Fruit fly (Drosophila melanogaster) whole organism, embryonic: Measurements from ENCODE around the gene boil.

ENCODE experiments used
- Atf-2 ChIP-seq: fragments of 200-800 bp; sonication (Bioruptor generic); optimal IDR thresholded peaks from 2 replicates; lab custom pipeline; 2016; ENCODE audit warnings: missing biosample characterization, missing genetic modification characterization
- CG11085 ChIP-seq: fragments of 200-800 bp; sonication (Bioruptor generic); IDR thresholded peaks from 2 replicates; pipeline ENCODE4 v1.3.6; 2022; ENCODE audit warnings: missing biosample characterization, missing genetic modification characterization
- CG11723 ChIP-seq: fragments of 200-800 bp; sonication (Bioruptor generic); optimal IDR thresholded peaks from 2 replicates; lab custom pipeline; 2017; ENCODE audit warnings: missing biosample characterization, mild to moderate bottlenecking, missing genetic modification characterization
- CG14860 ChIP-seq: fragments of 200-800 bp; sonication (Bioruptor generic); IDR thresholded peaks from 3 replicates; pipeline ENCODE4 v1.3.6; 2022; ENCODE audit warnings: missing biosample characterization, missing genetic modification characterization; ENCODE audit not compliant: partially characterized antibody
- CG2116 ChIP-seq: fragments of 200-800 bp; sonication (Bioruptor generic); optimal IDR thresholded peaks from 3 replicates; lab custom pipeline; 2018; ENCODE audit warnings: missing biosample characterization, mild to moderate bottlenecking, missing genetic modification characterization
- CG3847 ChIP-seq: fragments of 200-800 bp; sonication (Bioruptor generic); IDR thresholded peaks from 2 replicates; pipeline ENCODE4 v1.3.6; 2022; ENCODE audit warnings: missing biosample characterization, missing genetic modification characterization
- CG4328 ChIP-seq: fragments of 200-800 bp; sonication (Bioruptor generic); optimal IDR thresholded peaks from 3 replicates; lab custom pipeline; 2017; ENCODE audit warnings: missing biosample characterization, missing genetic modification reagents, missing genetic modification characterization
- CG4360 ChIP-seq: fragments of 200-800 bp; sonication (Bioruptor generic); IDR thresholded peaks from 2 replicates; pipeline ENCODE4 v1.3.6; 2022; ENCODE audit warnings: missing biosample characterization, missing genetic modification characterization
- CG4730 ChIP-seq: fragments of 200-800 bp; sonication (Bioruptor generic); IDR thresholded peaks from 2 replicates; pipeline ENCODE4 v1.3.6; 2022; ENCODE audit warnings: missing biosample characterization, missing genetic modification characterization
- CG5953 ChIP-seq: fragments of 200-800 bp; sonication (Bioruptor generic); IDR thresholded peaks from 2 replicates; pipeline ENCODE4 v1.3.6; 2022; ENCODE audit warnings: missing biosample characterization, missing genetic modification characterization
- CG6272 ChIP-seq: fragments of 200-800 bp; sonication (Bioruptor generic); IDR thresholded peaks from 2 replicates; pipeline ENCODE4 v1.3.6; 2022; ENCODE audit warnings: missing biosample characterization, missing genetic modification characterization
- CG7372 ChIP-seq: fragments of 200-800 bp; sonication (Bioruptor generic); IDR thresholded peaks from 2 replicates; pipeline ENCODE4 v1.3.6; 2022; ENCODE audit warnings: missing biosample characterization, missing genetic modification characterization
- CG8290 ChIP-seq, 3 experiments: fragments of 200-800 bp; sonication (Bioruptor generic); optimal IDR thresholded peaks; 2 replicates each; lab custom pipeline; 2016 to 2019; ENCODE audit warnings: missing biosample characterization in 3 of 3, missing genetic modification characterization in 3 of 3, mild to moderate bottlenecking in 2 of 3, moderate library complexity in 1 of 3
- CG9437 ChIP-seq: fragments of 200-800 bp; sonication (Bioruptor generic); optimal IDR thresholded peaks from 2 replicates; lab custom pipeline; 2018; ENCODE audit warnings: missing biosample characterization, mild to moderate bottlenecking, missing genetic modification characterization
- CoRest ChIP-seq: fragments of 200-800 bp; sonication (Bioruptor generic); optimal IDR thresholded peaks from 3 replicates; lab custom pipeline; 2018; ENCODE audit warnings: missing biosample characterization, mild to moderate bottlenecking, missing genetic modification characterization, moderate library complexity
- Doc2 ChIP-seq: fragments of 200-800 bp; sonication (Bioruptor generic); IDR thresholded peaks from 2 replicates; pipeline ENCODE4 v1.3.6; 2022; ENCODE audit warnings: missing biosample characterization, missing genetic modification characterization
- Eip74EF ChIP-seq, 2 experiments: fragments of 200-800 bp in 1 of 2; fragments of >200 bp in 1 of 2; sonication (Bioruptor generic) in 1 of 2; optimal IDR thresholded peaks; 2 replicates each; lab custom pipeline; 2017 to 2019; ENCODE audit warnings: missing biosample characterization in 2 of 2, missing genetic modification characterization in 2 of 2, mild to moderate bottlenecking in 1 of 2, moderate library complexity in 1 of 2
- Ets65A ChIP-seq: fragments of 200-800 bp; sonication (Bioruptor generic); peaks from one replicate; lab custom pipeline; 2016; ENCODE audit warnings: missing biosample characterization, missing genetic modification characterization
- H15 ChIP-seq: fragments of 200-800 bp; sonication (Bioruptor generic); IDR thresholded peaks from 3 replicates; pipeline ENCODE4 v1.3.6; 2022; ENCODE audit warnings: missing biosample characterization, missing genetic modification characterization
- HLH3B ChIP-seq: fragments of 200-800 bp; sonication (Bioruptor generic); IDR thresholded peaks from 2 replicates; pipeline ENCODE4 v1.3.6; 2022; ENCODE audit warnings: missing biosample characterization, missing genetic modification characterization
- Hand ChIP-seq: fragments of 200-800 bp; sonication (Bioruptor generic); optimal IDR thresholded peaks from 2 replicates; lab custom pipeline; 2017; ENCODE audit warnings: mild to moderate bottlenecking, missing biosample characterization, missing genetic modification reagents, missing genetic modification characterization
- Hr51 ChIP-seq, 2 experiments: fragments of 200-800 bp; sonication (Bioruptor generic); optimal IDR thresholded peaks; 2 replicates in 1 of 2; 3 replicates in 1 of 2; lab custom pipeline; 2016 to 2018; ENCODE audit warnings: missing biosample characterization in 2 of 2, missing genetic modification characterization in 2 of 2, mild to moderate bottlenecking in 1 of 2, moderate library complexity in 1 of 2
- Lhr ChIP-seq: fragments of 200-800 bp; sonication (Bioruptor generic); optimal IDR thresholded peaks from 3 replicates; lab custom pipeline; 2017; ENCODE audit warnings: mild to moderate bottlenecking, missing biosample characterization, missing genetic modification reagents, missing genetic modification characterization
- MTF-1 ChIP-seq: fragments of 200-800 bp; sonication (Bioruptor generic); optimal IDR thresholded peaks from 2 replicates; lab custom pipeline; 2018; ENCODE audit warnings: missing biosample characterization, mild to moderate bottlenecking, missing genetic modification characterization, borderline replicate concordance
- Meics ChIP-seq: fragments of 200-800 bp; sonication (Bioruptor generic); optimal IDR thresholded peaks from 2 replicates; lab custom pipeline; 2017; ENCODE audit warnings: missing biosample characterization, mild to moderate bottlenecking, missing genetic modification characterization
- PHDP ChIP-seq: fragments of 200-800 bp; sonication (Bioruptor generic); optimal IDR thresholded peaks from 3 replicates; lab custom pipeline; 2018; ENCODE audit warnings: missing biosample characterization, mild to moderate bottlenecking, missing genetic modification characterization, moderate library complexity
- Ptx1 ChIP-seq: fragments of 200-800 bp; sonication (Bioruptor generic); IDR thresholded peaks from 2 replicates; pipeline ENCODE4 v1.3.6; 2022; ENCODE audit warnings: missing biosample characterization, missing genetic modification characterization
- Sox102F ChIP-seq: fragments of 200-800 bp; sonication (Bioruptor generic); optimal IDR thresholded peaks from 2 replicates; lab custom pipeline; 2018; ENCODE audit warnings: missing biosample characterization, mild to moderate bottlenecking, missing genetic modification characterization, moderate library complexity
- ab ChIP-seq: fragments of 200-800 bp; sonication (Bioruptor generic); optimal IDR thresholded peaks from 2 replicates; lab custom pipeline; 2016; ENCODE audit warnings: missing biosample characterization, missing genetic modification characterization
- aop ChIP-seq: fragments of 200-800 bp; sonication (Bioruptor generic); IDR thresholded peaks from 2 replicates; pipeline ENCODE4 v1.3.6; 2022; ENCODE audit warnings: missing biosample characterization, missing genetic modification characterization
- da ChIP-seq: fragments of 200-800 bp; sonication (Bioruptor generic); optimal IDR thresholded peaks from 2 replicates; lab custom pipeline; 2016; ENCODE audit warnings: missing biosample characterization, missing genetic modification characterization
- en ChIP-seq: fragments of 200-800 bp; sonication (Bioruptor generic); optimal IDR thresholded peaks from 2 replicates; lab custom pipeline; 2016; ENCODE audit warnings: missing biosample characterization, missing genetic modification characterization
- fru ChIP-seq: fragments of >200 bp; optimal IDR thresholded peaks from 2 replicates; lab custom pipeline; 2017
- gem ChIP-seq: fragments of 200-800 bp; sonication (Bioruptor generic); optimal IDR thresholded peaks from 2 replicates; lab custom pipeline; 2019; ENCODE audit warnings: missing biosample characterization, mild to moderate bottlenecking, missing genetic modification characterization, moderate library complexity
- gsb-n ChIP-seq: fragments of 200-800 bp; sonication (Bioruptor generic); optimal IDR thresholded peaks from 3 replicates; lab custom pipeline; 2018; ENCODE audit warnings: missing biosample characterization, mild to moderate bottlenecking, missing genetic modification characterization
- ind ChIP-seq: fragments of 200-800 bp; sonication (Bioruptor generic); optimal IDR thresholded peaks from 3 replicates; lab custom pipeline; 2016; ENCODE audit warnings: missing biosample characterization, missing genetic modification characterization
- lab ChIP-seq: fragments of 200-800 bp; sonication (Bioruptor generic); optimal IDR thresholded peaks from 3 replicates; lab custom pipeline; 2017; ENCODE audit warnings: missing biosample characterization, missing genetic modification characterization, mild to moderate bottlenecking, moderate library complexity, missing genetic modification reagents
- mld ChIP-seq: fragments of 200-800 bp; sonication (Bioruptor generic); IDR thresholded peaks from 3 replicates; pipeline ENCODE4 v1.3.6; 2022; ENCODE audit warnings: missing biosample characterization, missing genetic modification characterization; ENCODE audit not compliant: partially characterized antibody
- nom ChIP-seq: fragments of 200-800 bp; sonication (Bioruptor generic); optimal IDR thresholded peaks from 2 replicates; lab custom pipeline; 2017; ENCODE audit warnings: missing biosample characterization, missing genetic modification characterization, mild to moderate bottlenecking, moderate library complexity, missing genetic modification reagents
- oc ChIP-seq: fragments of 200-800 bp; sonication (Bioruptor generic); optimal IDR thresholded peaks from 2 replicates; lab custom pipeline; 2018; ENCODE audit warnings: missing biosample characterization, mild to moderate bottlenecking, missing genetic modification characterization, moderate library complexity
- pb ChIP-seq: fragments of 200-800 bp; sonication (Bioruptor generic); optimal IDR thresholded peaks from 3 replicates; lab custom pipeline; 2016; ENCODE audit warnings: missing biosample characterization, missing genetic modification characterization
- sens ChIP-seq: fragments of 200-800 bp; sonication (Bioruptor generic); peaks from one replicate; lab custom pipeline; 2016; ENCODE audit warnings: missing biosample characterization, missing genetic modification characterization
- shn ChIP-seq: fragments of 200-800 bp; sonication (Bioruptor generic); optimal IDR thresholded peaks from 3 replicates; lab custom pipeline; 2016; ENCODE audit warnings: missing biosample characterization, missing genetic modification characterization
- sim ChIP-seq: fragments of 200-800 bp; sonication (Bioruptor generic); IDR thresholded peaks from 2 replicates; pipeline ENCODE4 v1.3.6; 2022; ENCODE audit warnings: missing biosample characterization, missing genetic modification characterization
- sob ChIP-seq: fragments of 200-800 bp; sonication (Bioruptor generic); IDR thresholded peaks from 2 replicates; pipeline ENCODE4 v1.3.6; 2022; ENCODE audit warnings: missing biosample characterization, missing genetic modification characterization
- sug ChIP-seq: fragments of 200-800 bp; optimal IDR thresholded peaks from 2 replicates; lab custom pipeline; 2019; ENCODE audit warnings: missing biosample characterization, mild to moderate bottlenecking, missing genetic modification characterization, moderate library complexity
- wek ChIP-seq: fragments of 200-800 bp; sonication (Bioruptor generic); optimal IDR thresholded peaks from 3 replicates; lab custom pipeline; 2018; ENCODE audit warnings: missing biosample characterization, mild to moderate bottlenecking, missing genetic modification characterization, moderate library complexity
- wor ChIP-seq: fragments of 200-800 bp; sonication (Bioruptor generic); IDR thresholded peaks from 2 replicates; pipeline ENCODE4 v1.3.6; 2022; ENCODE audit warnings: missing biosample characterization, missing genetic modification characterization
- zfh2 ChIP-seq: fragments of 200-800 bp; sonication (Bioruptor generic); optimal IDR thresholded peaks from 2 replicates; lab custom pipeline; 2016; ENCODE audit warnings: missing biosample characterization, missing genetic modification characterization

boil gene

dm6 chrX:4918228-4919022 is 43.0 kb downstream of the boil start, which contains the start of the genes CG4041 and Hgsnat (continued):
- TF ChIP-seq sens (GFP tag; lab: Kevin White, UChicago) (peak; percentile 74), gsb-n (tag; lab: Kevin White, UChicago) (no peak), Atf-2 (GFP tag; lab: Kevin White, UChicago) (no peak), zfh2 (GFP tag; lab: Kevin White, UChicago) (peak; percentile 11), CG4328 (GFP tag; lab: Kevin White, UChicago) (no peak), en (GFP tag; lab: Kevin White, UChicago) (no peak), CG11085 (GFP tag; lab: Robert Waterston, UW) (no peak), sim (GFP tag; lab: Robert Waterston, UW) (no peak), shn (no peak), H15 (GFP tag; lab: Robert Waterston, UW) (no peak), CoRest (tag; lab: Kevin White, UChicago) (peak; percentile 35), gem (tag; lab: Kevin White, UChicago) (peak; percentile 30), CG14860 (no peak), HLH3B (no peak), CG5953 (GFP tag; lab: Robert Waterston, UW) (no peak), CG4730 (GFP tag; lab: Robert Waterston, UW) (no peak), pb (GFP tag; lab: Kevin White, UChicago) (no peak), CG9437 (GFP tag; lab: Kevin White, UChicago) (no peak), Hr51 (GFP tag; optimal IDR thresholded peaks at IDR 0.05; lab: Kevin White, UChicago) (peak in 1 of 2 experiments; percentile 6), CG7372 (no peak), CG4360 (GFP tag; lab: Robert Waterston, UW) (peak; percentile 81), aop (GFP tag; lab: Robert Waterston, UW) (no peak), Lhr (GFP tag; lab: Kevin White, UChicago) (no peak), wor (no peak), Meics (GFP tag; lab: Kevin White, UChicago) (peak; percentile 11), CG8290 (GFP tag; optimal IDR thresholded peaks at IDR 0.05; lab: Kevin White, UChicago) (peak; percentile 32), CG8290 (tag; optimal IDR thresholded peaks at IDR 0.05; lab: Kevin White, UChicago) (no peak), CG6272 (GFP tag; lab: Robert Waterston, UW) (no peak), Hand (no peak), PHDP (tag; lab: Kevin White, UChicago) (peak; percentile 10), MTF-1 (GFP tag; lab: Kevin White, UChicago) (no peak), sob (GFP tag; lab: Robert Waterston, UW) (0 out of 2 replicates have a peak, but pooled peaks have one; percentile 6), Ets65A (GFP tag; lab: Kevin White, UChicago) (peak; percentile 81), CG11723 (GFP tag; lab: Kevin White, UChicago) (peak; percentile 7), sug (tag; lab: Kevin White, UChicago) (peak; percentile 4), da (GFP tag; lab: Kevin White, UChicago) (no peak), wek (GFP tag; lab: Kevin White, UChicago) (no peak), oc (tag; lab: Kevin White, UChicago) (no peak), Ptx1 (no peak), fru (no peak), CG2116 (GFP tag; lab: Kevin White, UChicago) (peak; percentile 45), lab (peak; percentile 26), ab (GFP tag; lab: Kevin White, UChicago) (no peak), Eip74EF (GFP tag; optimal IDR thresholded peaks at IDR 0.05; lab: Kevin White, UChicago) (no peak), ind (GFP tag; lab: Kevin White, UChicago) (no peak), Doc2 (GFP tag; lab: Robert Waterston, UW) (no peak), CG3847 (GFP tag; lab: Robert Waterston, UW) (no peak), Sox102F (GFP tag; lab: Kevin White, UChicago) (peak; percentile 13), mld (GFP tag; lab: Robert Waterston, UW) (no peak), nom (GFP tag; lab: Kevin White, UChicago) (peak; percentile 4)
